Worm (Caenorhabditis elegans): ENCODE results near the gene K11H12.11.

K11H12.11 gene

ce11 chrIV:643481-643880 is 26.9 kb downstream of the K11H12.11 start (continued):
- no peak for TF ChIP-seq cebp-1 (GFP tag; IDR thresholded peaks at IDR 0.05)
- TF ChIP-seq cebp-1 (tag; optimal IDR thresholded peaks at IDR 0.05), result no peak

ce11 chrIV:639167-639566 is 31.2 kb downstream of the K11H12.11 start:
- no peak for TF ChIP-seq akir-1 (GFP tag; optimal IDR thresholded peaks at IDR 0.05)
- TF ChIP-seq unc-130 (GFP tag; optimal IDR thresholded peaks at IDR 0.05), result no peak
- no peak for TF ChIP-seq ceh-100 (GFP tag; IDR thresholded peaks at IDR 0.05)
- no peak for TF ChIP-seq C17E4.6 (GFP tag; IDR thresholded peaks at IDR 0.05)
- TF ChIP-seq hlh-26 (GFP tag; conservative IDR thresholded peaks at IDR 0.05), result no peak
- TF ChIP-seq madf-10 (tag; optimal IDR thresholded peaks at IDR 0.05), result no peak
- TF ChIP-seq lsl-1 (GFP tag; optimal IDR thresholded peaks at IDR 0.05), result no peak
- TF ChIP-seq nhr-90 (tag; optimal IDR thresholded peaks at IDR 0.05), result no peak
- no peak for TF ChIP-seq hlh-12 (tag; optimal IDR thresholded peaks at IDR 0.05)
- TF ChIP-seq let-607 (tag; optimal IDR thresholded peaks at IDR 0.05), result no peak
- TF ChIP-seq dpff-1 (tag; optimal IDR thresholded peaks at IDR 0.05), result no peak
- TF ChIP-seq K12H6.12 (tag; optimal IDR thresholded peaks at IDR 0.05), result no peak
- no peak for TF ChIP-seq ztf-3 (GFP tag; optimal IDR thresholded peaks at IDR 0.05)

DNA sequence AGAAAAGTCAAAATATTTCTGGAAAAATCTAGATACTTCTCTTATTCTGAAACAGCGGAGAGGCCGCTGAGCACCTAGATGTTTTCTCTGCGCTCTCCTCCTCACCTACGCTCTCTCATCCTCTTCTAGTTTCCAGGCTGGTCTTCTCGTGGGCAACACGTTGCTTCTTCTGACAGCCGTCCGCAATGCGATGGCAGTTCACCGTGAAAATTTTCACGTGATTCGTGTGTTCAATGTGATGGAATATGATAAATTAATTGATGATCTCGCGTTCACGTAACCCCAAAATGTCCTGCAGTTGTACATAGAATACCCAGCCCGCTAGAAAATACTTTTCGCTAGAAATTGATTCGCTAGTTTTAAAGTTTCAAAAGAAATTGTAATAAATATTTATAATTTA is 36.8 kb downstream of the K11H12.11 start:
- no peak for TF ChIP-seq repo-1 (tag; optimal IDR thresholded peaks at IDR 0.05)
- TF ChIP-seq hmg-1.2 (GFP tag; IDR thresholded peaks at IDR 0.05), result peak; percentile 75
- peak; percentile 9 for TF ChIP-seq lin-40 (tag; optimal IDR thresholded peaks at IDR 0.05)

DNA sequence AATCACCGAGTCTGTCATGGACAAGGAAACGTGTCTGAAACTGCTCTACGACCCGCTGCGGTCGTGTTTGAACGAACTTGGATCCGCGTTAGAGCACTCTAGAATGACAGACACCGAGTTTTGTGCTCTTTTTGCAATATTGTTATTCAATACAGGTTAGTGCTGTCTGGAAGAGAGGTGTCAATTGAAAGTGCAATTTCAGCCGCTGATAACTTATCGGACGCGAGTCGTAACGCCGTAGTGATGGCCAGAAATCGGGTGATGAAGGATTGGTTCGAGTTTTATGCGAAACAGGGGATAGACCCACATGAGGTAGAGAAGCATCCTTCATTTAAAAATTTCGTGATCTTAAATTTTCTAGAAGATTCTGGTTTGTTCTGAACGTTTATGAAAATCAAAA is 38.5 kb downstream of the K11H12.11 start:
- no peak for TF ChIP-seq ekl-4 (GFP tag; IDR thresholded peaks at IDR 0.05)
- TF ChIP-seq snpc-4 (GFP tag; optimal IDR thresholded peaks at IDR 0.05), result no peak
- TF ChIP-seq snpc-4 (tag; optimal IDR thresholded peaks at IDR 0.05), result no peak
- TF ChIP-seq mcd-1 (GFP tag; IDR thresholded peaks at IDR 0.05), result no peak
- no peak for TF ChIP-seq ceh-27 (GFP tag; optimal IDR thresholded peaks at IDR 0.05)
- TF ChIP-seq dox-1 (GFP tag; IDR thresholded peaks at IDR 0.05), result peak; percentile 56
- TF ChIP-seq F37B4.10 (GFP tag; IDR thresholded peaks at IDR 0.05), result no peak
- no peak for TF ChIP-seq madf-6 (GFP tag; IDR thresholded peaks at IDR 0.05)
- no peak for TF ChIP-seq tbp1 (GFP tag; optimal IDR thresholded peaks at IDR 0.05)
- TF ChIP-seq K11D2.4 (GFP tag; IDR thresholded peaks at IDR 0.05), result no peak
- TF ChIP-seq mel-28 (tag; optimal IDR thresholded peaks at IDR 0.05; ENCODE audit: borderline replicate concordance), result no peak
- no peak for TF ChIP-seq attf-6 (GFP tag; IDR thresholded peaks at IDR 0.05)
- no peak for TF ChIP-seq ceh-100 (GFP tag; IDR thresholded peaks at IDR 0.05)
- no peak for TF ChIP-seq F10E7.11 (tag; optimal IDR thresholded peaks at IDR 0.05)
- no peak for TF ChIP-seq lsy-27 (tag; optimal IDR thresholded peaks at IDR 0.05; ENCODE audit: borderline replicate concordance, insufficient read depth)
- no peak for TF ChIP-seq ceh-40 (GFP tag; IDR thresholded peaks at IDR 0.05)
- TF ChIP-seq ZK185.1 (tag; optimal IDR thresholded peaks at IDR 0.05; ENCODE audit: poor library complexity, severe bottlenecking), result no peak
- no peak for TF ChIP-seq Y53F4B.3 (GFP tag; IDR thresholded peaks at IDR 0.05)
- TF ChIP-seq sdz-38 (tag; optimal IDR thresholded peaks at IDR 0.05), result no peak
- peak; percentile 69 for TF ChIP-seq nhr-80 (tag; optimal IDR thresholded peaks at IDR 0.05)
- no peak for TF ChIP-seq ztf-22 (GFP tag; optimal IDR thresholded peaks at IDR 0.05)
- TF ChIP-seq zfh-2 (GFP tag; conservative IDR thresholded peaks at IDR 0.05), result no peak
- TF ChIP-seq ets-4 (GFP tag; optimal IDR thresholded peaks at IDR 0.05), result no peak
- TF ChIP-seq dpl-1 (GFP tag; optimal IDR thresholded peaks at IDR 0.05), result no peak
- TF ChIP-seq bed-2 (GFP tag; IDR thresholded peaks at IDR 0.05), result no peak
- no peak for TF ChIP-seq madf-3 (GFP tag; IDR thresholded peaks at IDR 0.05)
- TF ChIP-seq tbx-9 (tag; optimal IDR thresholded peaks at IDR 0.05; ENCODE audit: borderline replicate concordance), result no peak
- TF ChIP-seq madf-10 (tag; optimal IDR thresholded peaks at IDR 0.05), result no peak
- TF ChIP-seq lin-35 (GFP tag; optimal IDR thresholded peaks at IDR 0.05), result no peak

Measured in whole organism, young adult.